Worm (Caenorhabditis elegans) whole organism, young adult: ENCODE results near the gene ensh-1.

Experiments
- ccch-3 ChIP-seq: fragments of 200-800 bp; sonication (Bioruptor generic); optimal IDR thresholded peaks from 2 replicates; lab custom pipeline; 2018; ENCODE audit warnings: mild to moderate bottlenecking, missing genetic modification characterization, missing compliant biosample characterization
- dpl-1 ChIP-seq: fragments of 150-350 bp; optimal IDR thresholded peaks from 2 replicates; lab custom pipeline; 2014; ENCODE audit warnings: missing biosample characterization, missing genetic modification reagents, missing genetic modification characterization
- lin-35 ChIP-seq, 3 experiments: fragments of 150-350 bp in 2 of 3; sonication (generic microtip) in 1 of 3; optimal IDR thresholded peaks; 2 replicates each; lab custom pipeline; 2014 to 2018; ENCODE audit warnings: missing biosample characterization in 3 of 3, missing genetic modification characterization in 3 of 3, missing genetic modification reagents in 3 of 3
- lir-1 ChIP-seq: fragments of 200-800 bp; sonication (Bioruptor generic); conservative IDR thresholded peaks from 2 replicates; pipeline ENCODE4 v1.3.6; 2022; ENCODE audit warnings: missing genetic modification reagents, missing genetic modification characterization, missing compliant biosample characterization
- nfya-1 ChIP-seq: sonication (generic microtip); optimal IDR thresholded peaks from 2 replicates; lab custom pipeline; 2017; ENCODE audit warnings: antibody characterized with exemption, missing compliant biosample characterization, missing genetic modification characterization, borderline replicate concordance; ENCODE audit not compliant: insufficient read depth
- nfya-2 ChIP-seq: fragments of 200-800 bp; sonication (Bioruptor generic); IDR thresholded peaks from 2 replicates; pipeline ENCODE4 v1.3.6; 2022; ENCODE audit warnings: missing genetic modification reagents, missing genetic modification characterization, missing compliant biosample characterization

ce11 chrX:8866563-8866962 is 38.6 kb upstream of the ensh-1 start, which contains the start of gene ins-9:
- TF ChIP-seq nfya-1 (tag; lab: Kevin White, UChicago) (no peak), nfya-2 (no peak), lin-35 (GFP tag; optimal IDR thresholded peaks at IDR 0.05; lab: Kevin White, UChicago) (no peak), ccch-3 (GFP tag; lab: Kevin White, UChicago) (no peak), lir-1 (no peak), dpl-1 (no peak)
